Worm (Caenorhabditis elegans) whole organism, L2 larva: Measurements from ENCODE around the gene emb-30.

ENCODE experiments used
- C34F6.9 ChIP-seq: fragments of 150-350 bp; optimal IDR thresholded peaks from 2 replicates; lab custom pipeline; 2014; ENCODE audit warnings: missing biosample characterization, missing genetic modification characterization
- F13H6.1 ChIP-seq: sonication (generic microtip); optimal IDR thresholded peaks from 2 replicates; lab custom pipeline; 2016; ENCODE audit warnings: missing genetic modification characterization, missing compliant biosample characterization
- R02D3.7 ChIP-seq: fragments of 150-350 bp; optimal IDR thresholded peaks from 2 replicates; lab custom pipeline; 2014; ENCODE audit warnings: missing biosample characterization, missing genetic modification characterization
- Y55F3AM.14 ChIP-seq: fragments of 200-800 bp; sonication (Bioruptor generic); optimal IDR thresholded peaks from 2 replicates; lab custom pipeline; 2018; ENCODE audit warnings: mild to moderate bottlenecking, missing genetic modification characterization, missing compliant biosample characterization
- ZK546.5 ChIP-seq: sonication (generic microtip); optimal IDR thresholded peaks from 2 replicates; lab custom pipeline; 2017; ENCODE audit warnings: missing biosample characterization, missing genetic modification characterization
- alr-1 ChIP-seq: fragments of 150-350 bp; optimal IDR thresholded peaks from 2 replicates; lab custom pipeline; 2014; ENCODE audit warnings: missing biosample characterization, missing genetic modification characterization
- aly-2 ChIP-seq: fragments of 150-350 bp; optimal IDR thresholded peaks from 2 replicates; lab custom pipeline; 2014; ENCODE audit warnings: missing biosample characterization, missing genetic modification characterization
- ama-1 ChIP-seq: fragments of 150-350 bp; optimal IDR thresholded peaks from 2 replicates; lab custom pipeline; 2018; ENCODE audit warnings: inconsistent platforms
- blmp-1 ChIP-seq: sonication (generic microtip); optimal IDR thresholded peaks from 2 replicates; lab custom pipeline; 2017; ENCODE audit warnings: missing genetic modification characterization, mild to moderate bottlenecking, missing compliant biosample characterization, antibody characterized with exemption, moderate library complexity; ENCODE audit not compliant: insufficient read depth
- ceh-16 ChIP-seq: fragments of 150-350 bp; optimal IDR thresholded peaks from 2 replicates; lab custom pipeline; 2014; ENCODE audit warnings: missing biosample characterization, missing genetic modification characterization
- ceh-82 ChIP-seq: fragments of 150-350 bp; optimal IDR thresholded peaks from 2 replicates; lab custom pipeline; 2014; ENCODE audit warnings: missing biosample characterization, missing genetic modification characterization
- crh-2 ChIP-seq: sonication (generic microtip); optimal IDR thresholded peaks from 2 replicates; lab custom pipeline; 2017; ENCODE audit warnings: missing biosample characterization, missing genetic modification characterization
- dmd-4 ChIP-seq: sonication (generic microtip); optimal IDR thresholded peaks from 2 replicates; lab custom pipeline; 2017; ENCODE audit warnings: missing biosample characterization, missing genetic modification characterization
- egl-27 ChIP-seq: sonication (generic microtip); optimal IDR thresholded peaks from 3 replicates; lab custom pipeline; 2017; ENCODE audit warnings: missing biosample characterization, missing genetic modification reagents, missing genetic modification characterization
- elt-1 ChIP-seq: fragments of 150-350 bp; optimal IDR thresholded peaks from 2 replicates; lab custom pipeline; 2014; ENCODE audit warnings: missing biosample characterization, missing genetic modification characterization
- elt-3 ChIP-seq: sonication (generic microtip); optimal IDR thresholded peaks from 2 replicates; lab custom pipeline; 2017; ENCODE audit warnings: missing biosample characterization, missing genetic modification characterization
- fos-1 ChIP-seq: fragments of 150-350 bp; optimal IDR thresholded peaks from 2 replicates; lab custom pipeline; 2014; ENCODE audit warnings: missing biosample characterization, missing genetic modification characterization
- gmeb-1 ChIP-seq: fragments of 150-350 bp; optimal IDR thresholded peaks from 2 replicates; lab custom pipeline; 2014; ENCODE audit warnings: missing biosample characterization, missing genetic modification characterization
- lin-11 ChIP-seq: fragments of 150-350 bp; sonication (generic microtip); optimal IDR thresholded peaks from 2 replicates; lab custom pipeline; 2014; ENCODE audit warnings: missing biosample characterization, missing genetic modification characterization, inconsistent platforms, mixed read lengths
- lin-13 ChIP-seq: fragments of 150-350 bp; optimal IDR thresholded peaks from 2 replicates; lab custom pipeline; 2014; ENCODE audit warnings: missing biosample characterization, missing genetic modification reagents, missing genetic modification characterization
- lin-39 ChIP-seq: fragments of 150-350 bp; optimal IDR thresholded peaks from 2 replicates; lab custom pipeline; 2014; ENCODE audit warnings: missing biosample characterization, missing genetic modification reagents, missing genetic modification characterization
- lsy-2 ChIP-seq, 2 experiments: fragments of 150-350 bp in 1 of 2; sonication (generic microtip) in 1 of 2; optimal IDR thresholded peaks; 2 replicates each; lab custom pipeline; 2014 to 2017; ENCODE audit warnings: missing biosample characterization in 2 of 2, missing genetic modification characterization in 2 of 2
- mab-5 ChIP-seq: fragments of 150-350 bp; optimal IDR thresholded peaks from 2 replicates; lab custom pipeline; 2014; ENCODE audit warnings: missing biosample characterization, missing genetic modification characterization
- mdl-1 ChIP-seq, 2 experiments: fragments of 150-350 bp in 1 of 2; sonication (generic microtip) in 1 of 2; optimal IDR thresholded peaks; 2 replicates each; lab custom pipeline; 2017; ENCODE audit warnings: missing biosample characterization in 2 of 2, missing genetic modification characterization in 2 of 2
- nhr-10 ChIP-seq: sonication (generic microtip); optimal IDR thresholded peaks from 2 replicates; lab custom pipeline; 2017; ENCODE audit warnings: missing biosample characterization, missing genetic modification characterization
- nhr-12 ChIP-seq: fragments of 150-350 bp; optimal IDR thresholded peaks from 2 replicates; lab custom pipeline; 2014; ENCODE audit warnings: missing biosample characterization, missing genetic modification characterization
- nhr-129 ChIP-seq: fragments of 150-350 bp; optimal IDR thresholded peaks from 2 replicates; lab custom pipeline; 2014; ENCODE audit warnings: missing biosample characterization, missing genetic modification characterization
- nhr-21 ChIP-seq: fragments of 150-350 bp; optimal IDR thresholded peaks from 2 replicates; lab custom pipeline; 2014; ENCODE audit warnings: missing biosample characterization, missing genetic modification characterization
- nhr-23 ChIP-seq: fragments of 150-350 bp; optimal IDR thresholded peaks from 2 replicates; lab custom pipeline; 2014; ENCODE audit warnings: missing biosample characterization, missing genetic modification reagents, missing genetic modification characterization
- nhr-237 ChIP-seq: fragments of 150-350 bp; optimal IDR thresholded peaks from 2 replicates; lab custom pipeline; 2014; ENCODE audit warnings: missing biosample characterization, missing genetic modification characterization
- nhr-25 ChIP-seq: fragments of 150-350 bp; sonication (generic microtip); optimal IDR thresholded peaks from 3 replicates; lab custom pipeline; 2014; ENCODE audit warnings: missing biosample characterization, missing genetic modification characterization
- nhr-6 ChIP-seq: fragments of 150-350 bp; optimal IDR thresholded peaks from 2 replicates; lab custom pipeline; 2014; ENCODE audit warnings: missing biosample characterization, missing genetic modification characterization
- nhr-77 ChIP-seq: fragments of 150-350 bp; optimal IDR thresholded peaks from 2 replicates; lab custom pipeline; 2014; ENCODE audit warnings: missing biosample characterization, missing genetic modification characterization
- peb-1 ChIP-seq: fragments of 150-350 bp; optimal IDR thresholded peaks from 2 replicates; lab custom pipeline; 2014; ENCODE audit warnings: missing biosample characterization, missing genetic modification characterization
- sem-4 ChIP-seq: fragments of 150-350 bp; optimal IDR thresholded peaks from 2 replicates; lab custom pipeline; 2014; ENCODE audit warnings: missing biosample characterization, missing genetic modification reagents, missing genetic modification characterization
- skn-1 ChIP-seq: sonication (generic microtip); optimal IDR thresholded peaks from 2 replicates; lab custom pipeline; 2017; ENCODE audit warnings: missing biosample characterization, missing genetic modification characterization
- sma-3 ChIP-seq: sonication (generic microtip); optimal IDR thresholded peaks from 2 replicates; lab custom pipeline; 2016; ENCODE audit warnings: missing genetic modification reagents, missing genetic modification characterization, missing compliant biosample characterization
- sma-9 ChIP-seq, 2 experiments: fragments of 150-350 bp in 1 of 2; sonication (generic microtip) in 1 of 2; optimal IDR thresholded peaks; 2 replicates each; lab custom pipeline; 2014 to 2016; ENCODE audit warnings: missing genetic modification characterization in 2 of 2, mild to moderate bottlenecking in 1 of 2, missing biosample characterization in 1 of 2, missing compliant biosample characterization in 1 of 2, missing genetic modification reagents in 1 of 2, moderate library complexity in 1 of 2
- snpc-4 ChIP-seq: fragments of 150-350 bp; optimal IDR thresholded peaks from 2 replicates; lab custom pipeline; 2014; ENCODE audit warnings: missing biosample characterization, missing genetic modification characterization
- unc-39 ChIP-seq: fragments of 150-350 bp; optimal IDR thresholded peaks from 2 replicates; lab custom pipeline; 2014; ENCODE audit warnings: missing biosample characterization, missing genetic modification characterization
- unc-55 ChIP-seq: fragments of 150-350 bp; sonication (generic microtip); optimal IDR thresholded peaks from 3 replicates; lab custom pipeline; 2014; ENCODE audit warnings: missing biosample characterization, missing genetic modification reagents, missing genetic modification characterization
- unc-62 ChIP-seq: fragments of 150-350 bp; optimal IDR thresholded peaks from 2 replicates; lab custom pipeline; 2014; ENCODE audit warnings: missing biosample characterization, missing genetic modification reagents, missing genetic modification characterization
- zag-1 ChIP-seq: fragments of 150-350 bp; optimal IDR thresholded peaks from 2 replicates; lab custom pipeline; 2014; ENCODE audit warnings: missing biosample characterization, missing genetic modification characterization
- ztf-1 ChIP-seq: fragments of 200-800 bp; sonication (Bioruptor generic); conservative IDR thresholded peaks from 2 replicates; pipeline ENCODE4 v1.3.6; 2022; ENCODE audit warnings: missing genetic modification characterization, missing compliant biosample characterization
- ztf-11 ChIP-seq: sonication (generic microtip); optimal IDR thresholded peaks from 2 replicates; lab custom pipeline; 2017; ENCODE audit warnings: missing biosample characterization, missing genetic modification characterization
- ztf-4 ChIP-seq: fragments of 150-350 bp; optimal IDR thresholded peaks from 2 replicates; lab custom pipeline; 2014; ENCODE audit warnings: missing biosample characterization, missing genetic modification characterization

emb-30 gene

ce11 chrIII:9467095-9467494 lies 25.8 kb upstream of the emb-30 start, which contains the start of gene baf-1:
Gene baf-1 (plus strand): TSS chrIII:9467464.
- no peak for TF ChIP-seq unc-39 (tag; lab: Kevin White, UChicago)
- no peak for TF ChIP-seq ceh-16 (tag; lab: Kevin White, UChicago)
- peak; percentile 72 for TF ChIP-seq nhr-25 (tag; lab: Kevin White, UChicago)
- TF ChIP-seq unc-62 (GFP tag; lab: Kevin White, UChicago) = no peak
- peak; percentile 76 for TF ChIP-seq unc-55 (GFP tag; lab: Kevin White, UChicago)
- peak; percentile 80 for TF ChIP-seq gmeb-1 (tag; lab: Kevin White, UChicago)
- TF ChIP-seq lin-11 (tag; lab: Kevin White, UChicago) = peak; percentile 17
- peak; percentile 37 for TF ChIP-seq fos-1 (tag; lab: Kevin White, UChicago)
- TF ChIP-seq crh-2 (tag; lab: Kevin White, UChicago) = peak; percentile 70
- no peak for TF ChIP-seq ztf-4 (tag; lab: Kevin White, UChicago)
- no peak for TF ChIP-seq egl-27 (tag; lab: Kevin White, UChicago)
- TF ChIP-seq sma-3 (GFP tag; lab: Kevin White, UChicago) = peak; percentile 58
- peak; percentile 12 for TF ChIP-seq ZK546.5
- TF ChIP-seq ama-1 (lab: Kevin White, UChicago) = no peak
- peak; percentile 33 for TF ChIP-seq lin-13 (GFP tag; lab: Kevin White, UChicago)
- TF ChIP-seq F13H6.1 (tag; lab: Kevin White, UChicago) = peak; percentile 23
- TF ChIP-seq C34F6.9 = peak; percentile 93
- TF ChIP-seq ztf-11 = no peak
- peak; percentile 30 for TF ChIP-seq nhr-129 (tag; lab: Kevin White, UChicago)
- TF ChIP-seq R02D3.7 = no peak
- TF ChIP-seq nhr-21 (tag; lab: Kevin White, UChicago) = peak; percentile 29
- TF ChIP-seq blmp-1 = peak; percentile 13
- TF ChIP-seq nhr-12 (tag; lab: Kevin White, UChicago) = no peak
- peak; percentile 46 for TF ChIP-seq sma-9 (GFP tag; optimal IDR thresholded peaks at IDR 0.05; lab: Kevin White, UChicago)
- TF ChIP-seq sma-9 (tag; optimal IDR thresholded peaks at IDR 0.05; lab: Kevin White, UChicago) = no peak
- TF ChIP-seq ztf-1 = no peak
- TF ChIP-seq mab-5 = peak; percentile 57
- TF ChIP-seq lsy-2 (tag; optimal IDR thresholded peaks at IDR 0.05; lab: Kevin White, UChicago) = peak; percentile 44 to 83

- TF ChIP-seq aly-2 (tag; lab: Kevin White, UChicago) (no peak), ztf-11 (no peak), sma-3 (GFP tag; lab: Kevin White, UChicago) (no peak), lin-11 (tag; lab: Kevin White, UChicago) (no peak), dmd-4 (no peak), skn-1 (tag; lab: Kevin White, UChicago) (no peak)
These were observed 24.6 kb upstream of the emb-30 start, which contains the start of gene B0464.6 for ce11 chrIII:9465865-9466264. Gene B0464.6 (minus strand): TSS chrIII:9465965.

- TF ChIP-seq nhr-237 (tag; lab: Kevin White, UChicago) (no peak), lin-13 (GFP tag; lab: Kevin White, UChicago) (peak; percentile 13), zag-1 (tag; lab: Kevin White, UChicago) (no peak), nhr-23 (tag; lab: Kevin White, UChicago) (no peak), unc-62 (GFP tag; lab: Kevin White, UChicago) (no peak), C34F6.9 (peak; percentile 89), nhr-77 (tag; lab: Kevin White, UChicago) (no peak), elt-1 (tag; lab: Kevin White, UChicago) (no peak), Y55F3AM.14 (GFP tag; lab: Kevin White, UChicago) (no peak), nhr-129 (tag; lab: Kevin White, UChicago) (no peak), R02D3.7 (no peak), lsy-2 (tag; optimal IDR thresholded peaks at IDR 0.05; lab: Kevin White, UChicago) (peak; percentile 57 to 82), sma-9 (GFP tag; optimal IDR thresholded peaks at IDR 0.05; lab: Kevin White, UChicago) (peak; percentile 61), sma-9 (tag; optimal IDR thresholded peaks at IDR 0.05; lab: Kevin White, UChicago) (no peak), alr-1 (tag; lab: Kevin White, UChicago) (no peak), mab-5 (no peak), ZK546.5 (no peak), mdl-1 (tag; optimal IDR thresholded peaks at IDR 0.05; lab: Kevin White, UChicago) (no peak), sem-4 (tag; lab: Kevin White, UChicago) (no peak), skn-1 (tag; lab: Kevin White, UChicago) (no peak), nhr-10 (no peak), nhr-12 (tag; lab: Kevin White, UChicago) (no peak), F13H6.1 (tag; lab: Kevin White, UChicago) (peak; percentile 40), unc-39 (tag; lab: Kevin White, UChicago) (no peak), lin-39 (tag; lab: Kevin White, UChicago) (no peak), sma-3 (GFP tag; lab: Kevin White, UChicago) (peak; percentile 66), elt-3 (tag; lab: Kevin White, UChicago) (no peak), fos-1 (tag; lab: Kevin White, UChicago) (no peak), ceh-82 (no peak), unc-55 (GFP tag; lab: Kevin White, UChicago) (peak; percentile 74), peb-1 (tag; lab: Kevin White, UChicago) (no peak), nhr-21 (tag; lab: Kevin White, UChicago) (no peak), nhr-25 (tag; lab: Kevin White, UChicago) (peak; percentile 26), dmd-4 (no peak), ceh-16 (tag; lab: Kevin White, UChicago) (no peak), nhr-6 (tag; lab: Kevin White, UChicago) (no peak), snpc-4 (no peak), blmp-1 (no peak), ama-1 (lab: Kevin White, UChicago) (no peak)
These were observed 24.2 kb upstream of the emb-30 start, which contains the start of gene B0464.9 for ce11 chrIII:9465424-9465823. Gene B0464.9 (plus strand): TSS chrIII:9465767.
